Fruit fly (Drosophila melanogaster): ENCODE data around the gene Cp7Fb.

Cp7Fb gene

dm6 chrX:8473339-8473887 is at the start of gene Cp7Fb:
Gene Cp7Fb (plus strand): TSS chrX:8473837.
- TF ChIP-seq noc (tag; optimal IDR thresholded peaks at IDR 0.05): no peak

- no peak for TF ChIP-seq noc (tag; optimal IDR thresholded peaks at IDR 0.05)
Measured at dm6 chrX:8433709-8434108, 39.9 kb upstream of the Cp7Fb start, which contains the start of gene CG32712. Gene CG32712 (minus strand): TSS chrX:8433809.

- no peak for TF ChIP-seq noc (tag; optimal IDR thresholded peaks at IDR 0.05)
Measured at dm6 chrX:8436656-8437284, 36.9 kb upstream of the Cp7Fb start, which contains the start of gene CG1440. Gene CG1440 (plus strand): TSS chrX:8437057.

dm6 chrX:8437285-8438110 is 36.1 kb upstream of the Cp7Fb start, which contains the start of gene Miga:
Gene Miga (minus strand): TSS chrX:8437820.
- no peak for TF ChIP-seq noc (tag; optimal IDR thresholded peaks at IDR 0.05)

DNA sequence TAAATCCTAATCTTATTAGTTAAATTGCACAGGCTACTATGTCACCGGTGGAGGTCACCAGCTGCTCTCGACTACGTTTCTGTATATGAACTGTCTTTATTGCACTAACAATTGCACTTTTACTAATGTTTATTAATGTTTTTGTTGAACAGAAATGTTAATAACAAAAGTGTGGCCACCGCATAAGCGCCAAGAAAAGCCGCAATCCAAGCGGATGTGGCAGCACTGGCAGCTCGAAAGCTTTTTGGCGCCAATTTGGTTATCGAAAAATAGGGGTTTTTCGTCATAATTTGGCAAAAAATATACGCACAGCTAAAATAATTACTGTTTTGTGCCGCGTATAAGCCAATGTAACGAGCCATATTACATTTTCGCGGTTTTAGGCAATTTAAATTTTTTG is 31.5 kb upstream of the Cp7Fb start, which contains the start of gene CG12123:
CG12123 (minus strand) TSS at position 188 of the 400 bp plus-strand sequence.
- no peak for TF ChIP-seq noc (tag; optimal IDR thresholded peaks at IDR 0.05)

dm6 chrX:8442912-8443311 is 30.7 kb upstream of the Cp7Fb start:
- no peak for TF ChIP-seq noc (tag; optimal IDR thresholded peaks at IDR 0.05)

DNA sequence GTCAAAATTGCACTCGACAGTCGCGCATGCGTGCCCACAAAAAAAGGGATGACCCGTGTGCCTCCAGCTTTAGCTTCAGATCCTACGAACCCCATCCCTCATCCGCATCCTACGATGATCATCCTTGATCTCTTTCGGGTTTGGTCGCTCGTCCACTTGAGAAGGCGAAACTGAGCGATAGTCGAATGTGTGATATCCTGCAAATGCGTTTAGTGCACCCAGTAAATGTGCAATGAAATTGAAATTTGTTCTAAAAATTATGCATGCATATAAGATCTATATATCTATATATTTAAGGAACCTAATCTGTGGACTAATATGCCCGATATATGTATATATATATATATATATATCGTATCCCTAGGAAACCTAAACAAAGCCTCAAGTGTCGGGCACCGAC is 29.4 kb upstream of the Cp7Fb start:
- TF ChIP-seq noc (tag; optimal IDR thresholded peaks at IDR 0.05): no peak

dm6 chrX:8444883-8445572 is 28.6 kb upstream of the Cp7Fb start:
- no peak for TF ChIP-seq noc (tag; optimal IDR thresholded peaks at IDR 0.05)

dm6 chrX:8447166-8447565 is 26.5 kb upstream of the Cp7Fb start:
- TF ChIP-seq noc (tag; optimal IDR thresholded peaks at IDR 0.05): no peak

dm6 chrX:8448171-8448570 is 25.5 kb upstream of the Cp7Fb start:
- TF ChIP-seq noc (tag; optimal IDR thresholded peaks at IDR 0.05): no peak

DNA sequence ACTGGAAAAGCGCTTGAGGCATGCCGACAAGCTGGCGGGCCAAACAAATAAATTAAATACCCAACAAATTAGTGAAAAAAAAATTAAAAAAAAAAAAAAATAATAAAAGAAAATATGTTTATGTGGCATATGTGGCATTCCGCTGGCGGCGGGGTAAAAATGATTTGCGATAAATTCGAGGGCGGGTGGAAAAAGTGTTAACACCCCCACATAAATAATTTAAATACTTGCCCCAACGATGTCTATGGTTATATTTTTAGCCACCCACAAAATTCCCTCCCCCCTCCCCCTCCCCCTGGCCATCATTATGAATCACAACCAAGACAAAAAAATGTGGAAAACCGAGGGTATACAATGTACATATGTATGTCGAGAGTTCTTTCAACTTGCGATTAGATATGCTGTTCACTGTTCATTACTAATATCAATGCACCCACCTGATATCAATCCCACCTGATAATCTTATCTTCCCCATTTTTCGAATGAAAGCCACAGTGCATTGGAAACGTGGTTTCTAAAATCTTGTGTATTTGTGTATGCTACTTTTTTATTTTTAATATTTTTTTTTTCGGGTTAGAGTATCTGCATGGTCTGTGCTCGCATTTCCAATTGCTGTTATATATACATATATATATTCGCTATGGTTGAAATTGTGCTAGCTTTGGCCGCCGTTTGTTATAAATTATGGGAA is 23.3 kb upstream of the Cp7Fb start:
- TF ChIP-seq noc (tag; optimal IDR thresholded peaks at IDR 0.05): peak; percentile 30

- TF ChIP-seq noc (tag; optimal IDR thresholded peaks at IDR 0.05): no peak
Measured at dm6 chrX:8452163-8452562, 21.5 kb upstream of the Cp7Fb start.

dm6 chrX:8455019-8455555 is 18.6 kb upstream of the Cp7Fb start, which contains the start of gene org-1:
Gene org-1 (minus strand): TSS chrX:8455069.
- TF ChIP-seq noc (tag; optimal IDR thresholded peaks at IDR 0.05): peak; percentile 27

DNA sequence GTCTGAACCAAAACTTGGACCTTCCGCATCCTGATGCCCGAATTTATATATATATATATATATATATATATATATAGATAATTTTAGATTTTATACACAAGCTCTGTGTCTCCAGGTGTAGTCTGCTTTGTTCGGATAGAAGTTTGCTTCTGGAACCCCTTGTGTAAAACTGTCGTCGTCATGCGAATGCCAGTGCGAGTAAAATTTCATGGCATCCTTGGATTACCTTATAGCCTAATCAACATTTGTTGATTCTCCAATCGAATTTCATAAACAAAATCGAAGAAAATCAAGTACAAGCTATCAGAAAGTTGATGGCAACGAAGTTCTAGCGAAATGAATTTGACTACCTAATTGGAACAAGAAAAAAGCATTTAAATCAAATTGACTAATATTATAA is 16.1 kb upstream of the Cp7Fb start, which contains the start of gene CG32713:
CG32713 (minus strand) TSS at position 101 of the 400 bp plus-strand sequence.
- no peak for TF ChIP-seq noc (tag; optimal IDR thresholded peaks at IDR 0.05)

DNA sequence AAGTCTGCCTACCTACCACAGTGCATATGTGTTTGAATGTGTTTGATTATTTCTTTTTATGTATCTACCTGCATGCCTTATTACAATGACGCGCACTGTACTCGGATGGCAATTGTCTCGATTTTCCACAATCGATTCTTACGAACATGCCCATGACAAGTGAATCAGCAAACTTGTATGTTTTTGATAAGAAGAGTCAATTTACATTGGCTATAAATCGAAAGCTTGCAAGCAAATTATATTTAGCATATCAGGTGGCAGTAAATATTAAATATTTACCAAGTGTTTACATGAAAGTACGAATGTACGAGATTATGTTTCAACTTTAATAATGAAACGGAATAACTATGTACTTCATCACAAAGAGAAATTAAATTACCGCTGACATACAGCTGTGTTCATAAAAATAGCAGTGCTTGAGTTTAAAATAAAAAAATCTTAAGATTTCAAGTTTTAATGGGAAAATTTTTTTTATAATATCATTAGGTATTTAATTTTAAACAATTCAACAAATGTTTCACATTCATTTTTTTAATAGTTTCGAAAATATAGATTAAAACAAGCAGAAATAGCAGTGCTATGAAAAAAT is 14.1 kb upstream of the Cp7Fb start:
- no peak for TF ChIP-seq noc (tag; optimal IDR thresholded peaks at IDR 0.05)
